Worm (Caenorhabditis elegans) whole organism, young adult: Measurements from ENCODE around the gene hlh-30.

Source experiments
- B0261.1 ChIP-seq: sonication (generic microtip); optimal IDR thresholded peaks from 2 replicates; lab custom pipeline; 2016; ENCODE audit warnings: mild to moderate bottlenecking, missing genetic modification characterization, moderate library complexity, missing compliant biosample characterization
- F10E7.11 ChIP-seq: sonication (generic microtip); optimal IDR thresholded peaks from 2 replicates; lab custom pipeline; 2017; ENCODE audit warnings: mild to moderate bottlenecking, missing genetic modification characterization, moderate library complexity, missing compliant biosample characterization
- F33H1.4 ChIP-seq: fragments of 200-800 bp; sonication (Bioruptor generic); IDR thresholded peaks from 2 replicates; pipeline ENCODE4 v1.3.6; 2022; ENCODE audit warnings: missing genetic modification reagents, missing genetic modification characterization, missing compliant biosample characterization
- F57C9.4 ChIP-seq: sonication (generic microtip); optimal IDR thresholded peaks from 2 replicates; lab custom pipeline; 2017; ENCODE audit warnings: mild to moderate bottlenecking, missing genetic modification characterization, missing compliant biosample characterization
- T07F8.4 ChIP-seq: sonication (generic microtip); optimal IDR thresholded peaks from 2 replicates; lab custom pipeline; 2016; ENCODE audit warnings: mild to moderate bottlenecking, missing genetic modification characterization, moderate library complexity, missing compliant biosample characterization
- T26A5.8 ChIP-seq: sonication (generic microtip); optimal IDR thresholded peaks from 2 replicates; lab custom pipeline; 2016; ENCODE audit warnings: missing genetic modification characterization, missing compliant biosample characterization
- Y53F4B.3 ChIP-seq: fragments of 200-800 bp; sonication (Bioruptor generic); IDR thresholded peaks from 2 replicates; pipeline ENCODE4 v1.3.6; 2022; ENCODE audit warnings: missing genetic modification reagents, missing genetic modification characterization, missing compliant biosample characterization
- Y67H2A.10 ChIP-seq: fragments of 200-800 bp; sonication (Bioruptor generic); conservative IDR thresholded peaks from 2 replicates; pipeline ENCODE4 v1.3.6; 2022; ENCODE audit warnings: missing genetic modification reagents, missing genetic modification characterization, missing compliant biosample characterization
- aptf-2 ChIP-seq: fragments of 200-800 bp; sonication (Bioruptor generic); conservative IDR thresholded peaks from 2 replicates; pipeline ENCODE4 v1.3.6; 2022; ENCODE audit warnings: missing genetic modification reagents, missing genetic modification characterization, missing compliant biosample characterization
- atf-7 ChIP-seq: sonication (generic microtip); optimal IDR thresholded peaks from 2 replicates; lab custom pipeline; 2017; ENCODE audit warnings: mild to moderate bottlenecking, missing genetic modification characterization, missing compliant biosample characterization
- attf-3 ChIP-seq: fragments of 200-800 bp; sonication (Bioruptor generic); conservative IDR thresholded peaks from 2 replicates; pipeline ENCODE4 v1.3.6; 2022; ENCODE audit warnings: missing genetic modification reagents, missing genetic modification characterization, missing compliant biosample characterization
- attf-5 ChIP-seq: fragments of 200-800 bp; sonication (Bioruptor generic); optimal IDR thresholded peaks from 2 replicates; lab custom pipeline; 2018; ENCODE audit warnings: mild to moderate bottlenecking, missing genetic modification characterization, missing compliant biosample characterization
- attf-6 ChIP-seq: fragments of 200-800 bp; sonication (Bioruptor generic); IDR thresholded peaks from 2 replicates; pipeline ENCODE4 v1.3.6; 2022; ENCODE audit warnings: missing genetic modification reagents, missing genetic modification characterization, missing compliant biosample characterization
- bed-1 ChIP-seq: fragments of 200-800 bp; sonication (Bioruptor generic); IDR thresholded peaks from 2 replicates; pipeline ENCODE4 v1.3.6; 2022; ENCODE audit warnings: missing genetic modification reagents, missing genetic modification characterization, missing compliant biosample characterization
- cebp-1 ChIP-seq, 2 experiments: fragments of 200-800 bp in 1 of 2; sonication (Bioruptor generic) in 1 of 2; sonication (generic microtip) in 1 of 2; IDR thresholded peaks in 1 of 2; optimal IDR thresholded peaks in 1 of 2; 2 replicates each; pipeline versions ENCODE4 v1.3.6 to Lab custom; 2017 to 2022; ENCODE audit warnings: missing compliant biosample characterization in 2 of 2, missing genetic modification characterization in 2 of 2, mild to moderate bottlenecking in 1 of 2, missing genetic modification reagents in 1 of 2, moderate library complexity in 1 of 2
- ceh-27 ChIP-seq: fragments of 200-800 bp; sonication (Bioruptor generic); optimal IDR thresholded peaks from 2 replicates; lab custom pipeline; 2018; ENCODE audit warnings: mild to moderate bottlenecking, missing genetic modification characterization, moderate library complexity, missing compliant biosample characterization
- die-1 ChIP-seq: sonication (generic microtip); optimal IDR thresholded peaks from 2 replicates; lab custom pipeline; 2016; ENCODE audit warnings: missing genotype, mild to moderate bottlenecking, missing genetic modification characterization, missing compliant biosample characterization
- dox-1 ChIP-seq: fragments of 200-800 bp; sonication (Bioruptor generic); IDR thresholded peaks from 2 replicates; pipeline ENCODE4 v1.3.6; 2022; ENCODE audit warnings: missing genetic modification reagents, missing genetic modification characterization, missing compliant biosample characterization
- dpff-1 ChIP-seq: sonication (generic microtip); optimal IDR thresholded peaks from 2 replicates; lab custom pipeline; 2017; ENCODE audit warnings: mild to moderate bottlenecking, missing genetic modification characterization, missing compliant biosample characterization
- dpl-1 ChIP-seq: fragments of 150-350 bp; optimal IDR thresholded peaks from 2 replicates; lab custom pipeline; 2014; ENCODE audit warnings: missing biosample characterization, missing genetic modification reagents, missing genetic modification characterization
- efl-1 ChIP-seq: fragments of 150-350 bp; optimal IDR thresholded peaks from 2 replicates; lab custom pipeline; 2014; ENCODE audit warnings: missing biosample characterization, missing genetic modification reagents, missing genetic modification characterization
- gei-17 ChIP-seq: fragments of 200-800 bp; sonication (Bioruptor generic); optimal IDR thresholded peaks from 2 replicates; lab custom pipeline; 2018; ENCODE audit warnings: mild to moderate bottlenecking, missing genetic modification characterization, missing compliant biosample characterization
- him-1 ChIP-seq: sonication (generic microtip); optimal IDR thresholded peaks from 2 replicates; lab custom pipeline; 2016; ENCODE audit warnings: missing genotype, missing genetic modification reagents, missing genetic modification characterization, missing compliant biosample characterization
- hlh-12 ChIP-seq: sonication (generic microtip); optimal IDR thresholded peaks from 2 replicates; lab custom pipeline; 2016; ENCODE audit warnings: missing genetic modification characterization, missing compliant biosample characterization
- hmg-1.2 ChIP-seq: fragments of 200-800 bp; sonication (Bioruptor generic); IDR thresholded peaks from 2 replicates; pipeline ENCODE4 v1.3.6; 2022; ENCODE audit warnings: missing genetic modification reagents, missing genetic modification characterization, missing compliant biosample characterization
- hmg-20 ChIP-seq: fragments of 200-800 bp; sonication (Bioruptor generic); IDR thresholded peaks from 2 replicates; pipeline ENCODE4 v1.3.6; 2022; ENCODE audit warnings: missing genetic modification reagents, missing genetic modification characterization, missing compliant biosample characterization
- hrde-1 ChIP-seq: sonication (generic microtip); optimal IDR thresholded peaks from 2 replicates; lab custom pipeline; 2016; ENCODE audit warnings: missing genetic modification characterization, mild to moderate bottlenecking, missing compliant biosample characterization, moderate library complexity, missing genotype, missing genetic modification reagents, borderline replicate concordance
- hsf-1 ChIP-seq: fragments of 200-800 bp; sonication (Bioruptor generic); IDR thresholded peaks from 2 replicates; pipeline ENCODE4 v1.3.6; 2022; ENCODE audit warnings: missing genetic modification reagents, missing genetic modification characterization, missing compliant biosample characterization
- lin-35 ChIP-seq, 3 experiments: fragments of 150-350 bp in 2 of 3; sonication (generic microtip) in 1 of 3; optimal IDR thresholded peaks; 2 replicates each; lab custom pipeline; 2014 to 2018; ENCODE audit warnings: missing biosample characterization in 3 of 3, missing genetic modification characterization in 3 of 3, missing genetic modification reagents in 3 of 3
- lin-40 ChIP-seq: sonication (generic microtip); optimal IDR thresholded peaks from 2 replicates; lab custom pipeline; 2016; ENCODE audit warnings: missing genetic modification characterization, mild to moderate bottlenecking, missing compliant biosample characterization, missing genotype, missing genetic modification reagents
- madf-3 ChIP-seq: fragments of 200-800 bp; sonication (Bioruptor generic); IDR thresholded peaks from 2 replicates; pipeline ENCODE4 v1.3.6; 2022; ENCODE audit warnings: missing genetic modification reagents, missing genetic modification characterization, missing compliant biosample characterization
- mcd-1 ChIP-seq: fragments of 200-800 bp; sonication (Bioruptor generic); IDR thresholded peaks from 2 replicates; pipeline ENCODE4 v1.3.6; 2022; ENCODE audit warnings: missing genetic modification reagents, missing genetic modification characterization, missing compliant biosample characterization
- mel-28 ChIP-seq: sonication (generic microtip); optimal IDR thresholded peaks from 2 replicates; lab custom pipeline; 2016; ENCODE audit warnings: borderline replicate concordance, mild to moderate bottlenecking, missing genetic modification characterization, missing compliant biosample characterization
- nfya-2 ChIP-seq: fragments of 200-800 bp; sonication (Bioruptor generic); IDR thresholded peaks from 2 replicates; pipeline ENCODE4 v1.3.6; 2022; ENCODE audit warnings: missing genetic modification reagents, missing genetic modification characterization, missing compliant biosample characterization
- nfyb-1 ChIP-seq: fragments of 200-800 bp; sonication (Bioruptor generic); IDR thresholded peaks from 2 replicates; pipeline ENCODE4 v1.3.6; 2022; ENCODE audit warnings: missing genetic modification reagents, missing genetic modification characterization, missing compliant biosample characterization
- rcor-1 ChIP-seq: fragments of 200-800 bp; sonication (Bioruptor generic); IDR thresholded peaks from 2 replicates; pipeline ENCODE4 v1.3.6; 2022; ENCODE audit warnings: missing genetic modification reagents, missing genetic modification characterization, missing compliant biosample characterization
- rec-8 ChIP-seq, 2 experiments: sonication (generic microtip); optimal IDR thresholded peaks; 2 replicates each; lab custom pipeline; 2016; ENCODE audit warnings: mild to moderate bottlenecking in 2 of 2, missing genetic modification characterization in 2 of 2, missing genetic modification reagents in 2 of 2, missing genotype in 2 of 2, missing biosample characterization in 1 of 2, missing compliant biosample characterization in 1 of 2, moderate library complexity in 1 of 2
- sea-2 ChIP-seq: fragments of 200-800 bp; sonication (Bioruptor generic); IDR thresholded peaks from 2 replicates; pipeline ENCODE4 v1.3.6; 2022; ENCODE audit warnings: missing genetic modification characterization, missing compliant biosample characterization
- snpc-1.1 ChIP-seq: sonication (generic microtip); optimal IDR thresholded peaks from 2 replicates; lab custom pipeline; 2017; ENCODE audit warnings: missing genetic modification characterization, mild to moderate bottlenecking, missing compliant biosample characterization, antibody characterized with exemption, moderate library complexity, missing genotype, missing genetic modification reagents; ENCODE audit not compliant: insufficient read depth
- tbp1 ChIP-seq: fragments of 200-800 bp; sonication (Bioruptor generic); optimal IDR thresholded peaks from 2 replicates; lab custom pipeline; 2018; ENCODE audit warnings: mild to moderate bottlenecking, missing genetic modification characterization, missing compliant biosample characterization
- xnd-1 ChIP-seq: sonication (generic microtip); optimal IDR thresholded peaks from 2 replicates; lab custom pipeline; 2016; ENCODE audit warnings: missing genotype, missing genetic modification reagents, missing genetic modification characterization, missing compliant biosample characterization
- zim-3 ChIP-seq: sonication (generic microtip); optimal IDR thresholded peaks from 2 replicates; lab custom pipeline; 2017; ENCODE audit warnings: mild to moderate bottlenecking, missing genetic modification characterization, moderate library complexity, missing compliant biosample characterization
- ztf-26 ChIP-seq: sonication (generic microtip); optimal IDR thresholded peaks from 2 replicates; lab custom pipeline; 2017; ENCODE audit warnings: missing genetic modification characterization, missing compliant biosample characterization

The hlh-30 gene

ce11 chrIV:4052274-4052673 lies 17.5 kb upstream of the hlh-30 start:
- TF ChIP-seq Y67H2A.10 (GFP tag; lab: Robert Waterston, UW) (no peak), xnd-1 (tag; lab: Kevin White, UChicago) (no peak), dpl-1 (GFP tag; lab: Kevin White, UChicago) (no peak)
- TF ChIP-seq, all 124 proteins: peak for 0

- TF ChIP-seq madf-3 (GFP tag; lab: Robert Waterston, UW) (no peak), lin-40 (no peak)
These were observed 16.8 kb upstream of the hlh-30 start, which contains the start of gene wrt-5 for ce11 chrIV:4051539-4051938. Gene wrt-5 (minus strand): TSS chrIV:4051639.

ce11 chrIV:4049398-4049998 lies 14.7 kb upstream of the hlh-30 start, which contains the start of gene pcn-1:
Gene pcn-1 (minus strand): TSS chrIV:4049448.
- TF ChIP-seq lin-40: peak; percentile 98
- TF ChIP-seq F33H1.4 (GFP tag; lab: Robert Waterston, UW): peak; percentile 84
- TF ChIP-seq rec-8 (tag; optimal IDR thresholded peaks at IDR 0.05; lab: Kevin White, UChicago): peak in 1 of 2 experiments; percentile 9
- no peak for TF ChIP-seq nfya-2 (GFP tag; lab: Robert Waterston, UW)
- peak; percentile 91 for TF ChIP-seq atf-7 (tag; lab: Kevin White, UChicago)
- peak; percentile 79 for TF ChIP-seq cebp-1 (GFP tag; IDR thresholded peaks at IDR 0.05; lab: Robert Waterston, UW)
- peak; percentile 93 for TF ChIP-seq cebp-1 (tag; optimal IDR thresholded peaks at IDR 0.05; lab: Kevin White, UChicago)
- no peak for TF ChIP-seq bed-1 (GFP tag; lab: Robert Waterston, UW)
- TF ChIP-seq aptf-2 (GFP tag; lab: Robert Waterston, UW): peak; percentile 75; the same call in 1 of the 2 replicates
- no peak for TF ChIP-seq Y53F4B.3 (GFP tag; lab: Robert Waterston, UW)
- peak; percentile 97 for TF ChIP-seq mcd-1 (GFP tag; lab: Robert Waterston, UW)
- TF ChIP-seq B0261.1: peak; percentile 37
- TF ChIP-seq dpff-1 (tag; lab: Kevin White, UChicago): peak; percentile 24
- TF ChIP-seq him-1 (tag; lab: Kevin White, UChicago): peak; percentile 86
- TF ChIP-seq gei-17: peak; percentile 85
- no peak for TF ChIP-seq T26A5.8
- peak; percentile 89 for TF ChIP-seq hmg-20 (GFP tag; lab: Robert Waterston, UW)
- TF ChIP-seq rcor-1 (GFP tag; lab: Robert Waterston, UW): peak; percentile 95
- TF ChIP-seq attf-3 (GFP tag; lab: Robert Waterston, UW): peak; percentile 78
- peak; percentile 96 for TF ChIP-seq ztf-26
- peak; percentile 80 for TF ChIP-seq ceh-27 (GFP tag; lab: Kevin White, UChicago)
- peak; percentile 98 for TF ChIP-seq efl-1
- TF ChIP-seq F10E7.11 (tag; lab: Kevin White, UChicago): peak; percentile 62
- TF ChIP-seq snpc-1.1 (tag; lab: Kevin White, UChicago): peak; percentile 72
- no peak for TF ChIP-seq die-1 (tag; lab: Kevin White, UChicago)
- TF ChIP-seq attf-6: peak; percentile 84
- peak; percentile 86 for TF ChIP-seq hrde-1 (tag; lab: Kevin White, UChicago)
- peak; percentile 85 for TF ChIP-seq hmg-1.2 (GFP tag; lab: Robert Waterston, UW)
- TF ChIP-seq mel-28: peak; percentile 64
- peak; percentile 98 for TF ChIP-seq dox-1
- TF ChIP-seq F57C9.4 (tag; lab: Kevin White, UChicago): peak; percentile 89
- TF ChIP-seq lin-35 (GFP tag; optimal IDR thresholded peaks at IDR 0.05; lab: Kevin White, UChicago): peak; percentile 84 to 97 (median 87)
- TF ChIP-seq zim-3 (tag; lab: Kevin White, UChicago): no peak
- peak; percentile 97 for TF ChIP-seq attf-5 (GFP tag; lab: Kevin White, UChicago)
- TF ChIP-seq nfyb-1: peak; percentile 96
- TF ChIP-seq tbp1 (GFP tag; lab: Kevin White, UChicago): peak; percentile 76
- TF ChIP-seq dpl-1 (GFP tag; lab: Kevin White, UChicago): peak; percentile 99
- 0 out of 2 replicates have a peak, but pooled peaks have one; percentile 36 for TF ChIP-seq sea-2 (GFP tag; lab: Robert Waterston, UW)
- peak; percentile 91 for TF ChIP-seq hsf-1 (GFP tag; lab: Robert Waterston, UW)
- no peak for TF ChIP-seq hlh-12 (tag; lab: Kevin White, UChicago)
- no peak for TF ChIP-seq T07F8.4
